Fruit fly (Drosophila melanogaster) Kc167 (cell line): ENCODE results near the gene CG16854.

Experiments
- Myc ChIP-seq: fragments of >200 bp; optimal IDR thresholded peaks from 2 replicates; lab custom pipeline; 2017; ENCODE audit warnings: missing external identifiers
- Sin3A ChIP-seq: fragments of >200 bp; optimal IDR thresholded peaks from 2 replicates; lab custom pipeline; 2018; ENCODE audit warnings: missing external identifiers
- h ChIP-seq: fragments of >200 bp; optimal IDR thresholded peaks from 3 replicates; lab custom pipeline; 2018; ENCODE audit warnings: missing external identifiers
- insv ChIP-seq: fragments of >200 bp; optimal IDR thresholded peaks from 3 replicates; lab custom pipeline; 2018; ENCODE audit warnings: missing external identifiers
- psq ChIP-seq: fragments of >200 bp; optimal IDR thresholded peaks from 2 replicates; lab custom pipeline; 2017; ENCODE audit warnings: missing external identifiers
- ttk ChIP-seq: sonication (Bioruptor generic); optimal IDR thresholded peaks from 2 replicates; lab custom pipeline; 2017; ENCODE audit warnings: missing external identifiers

DNA sequence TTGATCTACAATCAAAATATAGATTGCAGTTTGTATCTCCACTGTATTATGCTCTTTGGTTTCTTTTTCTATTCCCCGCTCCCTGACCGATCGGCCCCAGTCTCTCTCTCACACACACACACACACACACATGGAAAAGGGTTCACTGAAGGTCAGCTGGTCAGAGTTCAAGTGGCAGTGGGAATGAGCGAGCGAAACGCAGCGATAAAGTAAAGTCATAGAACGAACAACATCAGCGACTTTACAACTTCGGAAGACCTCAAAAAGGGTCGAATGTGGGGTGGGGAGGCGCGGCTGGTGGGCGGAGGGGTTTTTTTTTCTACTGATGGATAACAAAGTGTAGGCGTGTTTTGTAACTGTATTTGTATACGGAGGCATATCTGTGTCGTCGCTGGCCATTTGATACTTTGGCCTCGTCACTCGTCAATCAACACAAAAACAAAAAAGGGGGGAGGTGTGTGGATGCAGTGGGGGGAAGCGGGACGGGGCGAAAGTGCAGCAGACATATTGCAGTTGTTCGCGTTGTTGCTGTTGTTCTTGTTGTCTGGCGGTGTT lies 28.3 kb upstream of the CG16854 start:
- TF ChIP-seq h = no peak
- TF ChIP-seq ttk (lab: Kevin White, UChicago) = no peak
- TF ChIP-seq insv (lab: Kevin White, UChicago) = no peak
- no peak for TF ChIP-seq psq (lab: Kevin White, UChicago)
- TF ChIP-seq Myc (lab: Kevin White, UChicago) = no peak
- no peak for TF ChIP-seq Sin3A (lab: Kevin White, UChicago)
